Fruit fly (Drosophila melanogaster): ENCODE measurements around the gene Arts.

Gene Arts

DNA sequence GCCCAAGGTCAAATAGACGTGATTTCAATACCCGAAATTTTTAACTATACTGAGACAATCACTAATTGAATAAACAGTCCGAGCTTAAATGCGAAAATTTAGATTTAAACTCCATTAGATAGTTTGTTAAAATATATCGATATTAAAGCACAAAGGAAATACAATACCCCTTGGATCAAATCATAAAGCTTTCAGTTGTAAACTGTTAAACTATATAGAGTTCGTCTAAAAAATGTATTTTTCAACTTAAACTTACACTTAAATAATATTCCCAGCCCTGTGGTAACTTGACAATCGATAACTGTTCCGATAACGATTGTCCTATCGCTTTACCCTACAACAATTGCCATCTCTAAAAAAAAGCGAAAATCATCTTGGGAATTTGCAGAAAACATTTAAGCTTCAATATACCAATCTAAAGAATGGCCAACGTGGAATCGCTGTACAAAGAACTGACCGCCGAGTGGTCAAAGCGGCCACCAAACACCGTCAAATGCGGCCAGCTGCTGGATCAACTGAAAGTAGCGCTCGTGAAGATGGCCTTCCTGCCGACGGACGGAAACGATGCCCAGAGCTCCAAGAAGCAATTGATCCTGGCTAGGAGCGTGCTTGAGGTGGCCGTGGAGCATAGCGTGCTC is 19.9 kb upstream of the Arts start, which contains the start of gene Rpn12 (continued):
- TF ChIP-seq CG11456 (GFP tag; IDR thresholded peaks at IDR 0.05) (no peak; the same call in 2 of the 3 replicates), CG9932 (GFP tag; IDR thresholded peaks at IDR 0.05) (peak; percentile 53; the same call in 1 of the 2 replicates), row (GFP tag; IDR thresholded peaks at IDR 0.05) (peak; percentile 68), B-H2 (GFP tag; optimal IDR thresholded peaks at IDR 0.05) (peak; percentile 34), Scr (GFP tag; IDR thresholded peaks at IDR 0.05; ENCODE audit: partially characterized antibody) (peak; percentile 85), gce (GFP tag; IDR thresholded peaks at IDR 0.05) (no peak; the same call in 2 of the 3 replicates), CG12391 (tag; optimal IDR thresholded peaks at IDR 0.05) (peak; percentile 57), CG2875 (GFP tag; optimal IDR thresholded peaks at IDR 0.05) (no peak), nerfin-2 (GFP tag; IDR thresholded peaks at IDR 0.05; ENCODE audit: partially characterized antibody) (peak; percentile 78), CG4282 (GFP tag; optimal IDR thresholded peaks at IDR 0.05) (no peak), CG12155 (GFP tag; optimal IDR thresholded peaks at IDR 0.05) (peak; percentile 22), ftz-f1 (GFP tag; optimal IDR thresholded peaks at IDR 0.05) (no peak), dpn (GFP tag; optimal IDR thresholded peaks at IDR 0.05) (peak; percentile 15 to 31), grau (tag; optimal IDR thresholded peaks at IDR 0.05) (peak; percentile 49), Jarid2 (GFP tag; optimal IDR thresholded peaks at IDR 0.05) (no peak), sna (GFP tag; IDR thresholded peaks at IDR 0.05; ENCODE audit: partially characterized antibody) (peak; percentile 86), mld (GFP tag; IDR thresholded peaks at IDR 0.05; ENCODE audit: partially characterized antibody) (0 out of 3 replicates have a peak, but pooled peaks have one; percentile 49), pb (GFP tag; optimal IDR thresholded peaks at IDR 0.05) (no peak), nmo (GFP tag; optimal IDR thresholded peaks at IDR 0.05) (peak; percentile 52), CG3995 (GFP tag; optimal IDR thresholded peaks at IDR 0.05) (peak; percentile 70), zfh2 (GFP tag; optimal IDR thresholded peaks at IDR 0.05) (peak; percentile 29), chm (GFP tag; IDR thresholded peaks at IDR 0.05) (no peak), Hsf (GFP tag; optimal IDR thresholded peaks at IDR 0.05) (peak; percentile 7), CG9876 (GFP tag; optimal IDR thresholded peaks at IDR 0.05) (no peak), pho (GFP tag; optimal IDR thresholded peaks at IDR 0.05) (peak; percentile 48), HmgZ (tag; optimal IDR thresholded peaks at IDR 0.05) (peak; percentile 16), Med (GFP tag) (peak; percentile 76), CG2712 (tag; optimal IDR thresholded peaks at IDR 0.05) (peak; percentile 43), CG13287 (GFP tag; IDR thresholded peaks at IDR 0.05; ENCODE audit: partially characterized antibody) (peak; percentile 85), mam (GFP tag; optimal IDR thresholded peaks at IDR 0.05) (peak; percentile 62), CG15011 (GFP tag; optimal IDR thresholded peaks at IDR 0.05) (no peak), fd96Cb (tag; optimal IDR thresholded peaks at IDR 0.05) (no peak), Hr39 (optimal IDR thresholded peaks at IDR 0.05) (no peak), CG1647 (GFP tag; optimal IDR thresholded peaks at IDR 0.05) (no peak), CG13894 (tag; optimal IDR thresholded peaks at IDR 0.05) (peak; percentile 66), Lpt (GFP tag; optimal IDR thresholded peaks at IDR 0.05) (no peak), CG7357 (GFP tag; IDR thresholded peaks at IDR 0.05) (no peak), CG10543 (GFP tag; optimal IDR thresholded peaks at IDR 0.05) (peak; percentile 54), Rfx (GFP tag; IDR thresholded peaks at IDR 0.05) (peak; percentile 61), CG16863 (GFP tag; optimal IDR thresholded peaks at IDR 0.05) (no peak), hkb (optimal IDR thresholded peaks at IDR 0.05) (no peak), hkb (GFP tag; IDR thresholded peaks at IDR 0.05) (no peak), CG12299 (tag; optimal IDR thresholded peaks at IDR 0.05) (no peak), peb (GFP tag; IDR thresholded peaks at IDR 0.05) (no peak), CG17359 (tag; optimal IDR thresholded peaks at IDR 0.05) (peak; percentile 14), p53 (GFP tag; optimal IDR thresholded peaks at IDR 0.05) (no peak), NFAT (GFP tag; IDR thresholded peaks at IDR 0.05) (peak; percentile 28; the same call in 1 of the 2 replicates), chif (GFP tag; optimal IDR thresholded peaks at IDR 0.05) (no peak), Fer2 (tag; optimal IDR thresholded peaks at IDR 0.05) (peak; percentile 5), ERR (GFP tag; optimal IDR thresholded peaks at IDR 0.05) (no peak), nerfin-1 (tag; optimal IDR thresholded peaks at IDR 0.05) (peak; percentile 29)

Data from whole organism, embryonic.